Fruit fly (Drosophila melanogaster): ENCODE data around the gene Prx4.
A peak's percentile ranks its signal among the peaks of the same experiment; 100 is the strongest.

Gene Prx4

DNA sequence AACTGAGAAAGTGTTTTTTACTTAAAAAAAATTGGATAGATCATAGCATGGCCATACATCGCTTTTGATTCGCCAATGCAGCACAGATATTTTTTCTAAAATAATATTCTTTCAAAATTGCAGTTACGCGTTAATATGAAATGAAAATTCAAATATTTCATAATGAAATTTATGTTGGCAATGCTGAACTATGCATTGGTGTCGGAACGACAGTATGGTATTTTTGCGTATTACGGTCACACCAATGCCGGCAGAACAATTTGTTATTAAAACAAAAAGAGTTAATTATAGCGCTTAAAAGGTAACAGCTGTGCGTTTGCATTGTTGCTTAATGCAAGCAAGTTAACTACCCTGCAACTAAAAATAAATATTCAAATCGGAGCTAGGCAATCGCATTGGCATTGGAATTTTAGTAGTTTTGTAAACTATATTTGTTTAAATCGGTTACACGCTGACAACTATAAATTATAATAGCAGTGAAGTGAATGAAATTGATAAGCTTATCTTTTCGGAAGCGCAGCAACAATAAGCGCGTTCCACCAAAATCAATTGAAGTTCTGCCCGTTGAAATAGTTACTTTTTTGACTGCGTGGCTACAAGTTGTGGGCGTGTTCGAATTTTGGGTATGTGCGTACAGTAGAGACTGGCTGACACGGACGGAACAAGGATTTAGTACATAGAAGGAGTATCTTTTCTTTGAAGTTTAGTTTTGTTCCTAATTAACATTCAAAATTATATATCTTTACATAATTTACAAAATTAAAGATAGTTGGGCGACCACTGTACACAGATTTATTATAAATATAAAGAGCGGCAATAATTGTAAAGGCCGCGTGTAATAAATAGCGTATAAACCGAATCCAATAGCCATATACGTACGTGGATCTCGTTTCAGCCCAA is at the start of gene Prx4:
TSS of gene Prx4 (plus strand) at position 210 of the 900 bp plus-strand sequence.
- peak; percentile 82 for TF ChIP-seq noc (tag; optimal IDR thresholded peaks at IDR 0.05)

DNA sequence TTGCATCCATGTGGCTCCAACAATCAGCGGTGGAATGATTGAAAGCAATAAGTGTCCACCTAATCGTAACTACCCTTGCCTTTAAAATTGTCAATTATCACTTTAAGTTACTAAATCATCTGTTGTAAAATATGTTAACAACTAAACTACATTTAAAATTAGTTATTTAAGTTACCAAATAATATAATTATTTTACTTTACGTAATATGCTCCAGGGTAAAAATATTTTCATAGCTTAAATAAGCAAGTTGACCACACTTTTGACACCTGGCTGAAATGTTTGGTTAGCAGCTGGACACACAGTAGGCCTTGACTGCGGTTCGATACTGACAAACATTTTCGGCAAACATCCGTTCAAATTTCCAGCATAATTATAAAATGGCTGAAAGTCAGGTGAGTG is 47.3 kb upstream of the Prx4 start, which contains the start of gene CG2113:
TSS of gene CG2113 (plus strand) at position 301 of the 400 bp plus-strand sequence.
- no peak for TF ChIP-seq noc (tag; optimal IDR thresholded peaks at IDR 0.05)

DNA sequence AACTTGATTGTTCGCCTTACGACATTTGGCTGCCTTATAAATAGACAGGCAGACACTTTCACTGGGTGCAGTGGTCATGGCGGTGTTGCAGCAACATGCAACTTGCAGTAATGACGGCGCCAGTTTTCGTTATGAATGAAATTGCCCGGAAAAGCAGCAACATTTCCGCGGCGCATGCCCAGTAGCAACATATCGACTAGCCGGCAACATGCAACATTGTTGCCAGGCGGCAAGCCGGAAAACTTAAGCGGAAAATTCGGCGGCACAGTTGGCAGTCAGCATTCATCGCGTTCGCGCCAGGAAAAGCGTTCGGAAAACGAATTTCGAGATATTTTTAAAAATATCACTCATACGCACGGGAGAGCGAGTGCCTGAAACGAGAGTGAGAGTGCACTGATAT is 40.7 kb upstream of the Prx4 start, which contains the start of gene FMRFaR:
TSS of gene FMRFaR (plus strand) at position 272 of the 400 bp plus-strand sequence.
- TF ChIP-seq noc (tag; optimal IDR thresholded peaks at IDR 0.05) = no peak

DNA sequence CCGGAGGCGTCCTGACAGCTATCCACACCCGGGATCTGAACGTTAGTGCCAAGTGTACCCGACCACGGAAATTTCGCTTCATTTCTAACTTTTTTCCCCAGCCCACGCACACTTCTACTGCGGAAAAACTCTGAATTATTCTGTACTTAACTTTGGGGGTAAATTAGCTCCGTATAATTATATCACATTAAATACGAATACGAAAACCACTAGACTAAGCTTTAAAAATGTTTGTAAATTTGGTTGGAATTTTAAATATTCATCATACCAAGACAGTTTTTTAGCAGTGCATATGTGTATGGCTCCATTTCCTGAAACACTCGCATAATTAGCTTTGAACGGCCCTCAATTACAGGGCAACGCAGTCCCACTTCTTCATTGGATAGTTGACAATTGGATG is 28.7 kb upstream of the Prx4 start:
- no peak for TF ChIP-seq noc (tag; optimal IDR thresholded peaks at IDR 0.05)

DNA sequence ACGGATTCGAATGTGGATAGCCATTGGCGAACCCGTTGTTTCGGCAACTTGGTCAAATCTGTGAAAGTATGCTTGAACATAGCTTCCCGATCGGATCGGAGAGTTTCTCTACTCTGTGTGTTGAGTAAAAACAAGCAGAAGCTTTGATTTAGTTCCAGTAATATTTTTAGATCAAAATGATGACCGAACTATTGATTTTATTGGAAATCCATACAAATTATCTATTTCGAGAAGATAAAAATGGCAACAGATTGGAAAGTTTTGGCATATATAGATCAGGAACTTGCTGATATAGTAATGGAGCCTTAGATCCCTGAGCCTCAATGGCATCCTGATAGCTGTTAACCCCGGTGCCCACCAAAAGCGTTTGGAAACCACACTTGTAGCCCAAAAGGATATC is 26.2 kb upstream of the Prx4 start, which contains the start of gene CG32488:
TSS of gene CG32488 (minus strand) at position 101 of the 400 bp plus-strand sequence.
- TF ChIP-seq noc (tag; optimal IDR thresholded peaks at IDR 0.05) = no peak

DNA sequence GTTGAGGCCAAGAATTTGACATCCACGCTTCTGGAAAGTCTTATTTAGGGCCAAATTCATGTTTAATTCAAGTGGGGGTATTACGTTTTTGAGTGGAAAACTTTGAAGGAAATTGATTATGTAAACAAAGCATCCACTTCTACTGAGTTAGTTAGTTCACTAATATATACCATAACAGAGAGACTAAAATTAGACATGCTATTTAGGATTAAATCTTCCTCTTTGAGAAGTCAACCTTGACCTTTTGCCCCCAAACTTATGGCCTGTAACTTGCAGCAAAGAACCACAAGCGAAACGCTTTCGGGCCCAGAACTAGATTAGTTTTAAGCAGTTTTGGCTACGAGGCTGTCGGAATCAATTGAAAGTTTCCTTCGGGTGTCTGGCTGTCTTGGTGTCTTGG is 25.0 kb upstream of the Prx4 start, which contains the start of gene CG32487:
TSS of gene CG32487 (minus strand) at position 101 of the 400 bp plus-strand sequence.
- TF ChIP-seq noc (tag; optimal IDR thresholded peaks at IDR 0.05) = no peak

DNA sequence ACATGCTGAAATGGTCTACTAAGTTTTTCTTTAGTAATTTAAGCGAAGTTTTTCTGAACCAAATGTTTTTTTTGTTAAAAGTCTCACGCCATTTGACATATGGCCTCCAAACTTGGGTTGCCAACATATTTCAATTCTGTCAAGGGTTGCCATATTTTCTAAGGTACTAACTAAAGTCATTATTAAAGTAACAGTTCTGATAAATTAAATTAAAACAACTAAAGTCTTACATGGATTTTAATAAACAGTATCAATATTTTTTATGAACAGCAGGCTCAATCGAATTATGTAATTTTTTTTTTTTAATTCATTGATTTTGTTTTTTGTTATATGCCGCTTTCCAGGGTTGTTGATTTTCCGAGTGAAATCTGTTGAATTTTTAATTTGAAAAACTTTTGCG is 15.7 kb upstream of the Prx4 start, which contains the start of gene aly:
TSS of gene aly (minus strand) at position 101 of the 400 bp plus-strand sequence.
- no peak for TF ChIP-seq noc (tag; optimal IDR thresholded peaks at IDR 0.05)

DNA sequence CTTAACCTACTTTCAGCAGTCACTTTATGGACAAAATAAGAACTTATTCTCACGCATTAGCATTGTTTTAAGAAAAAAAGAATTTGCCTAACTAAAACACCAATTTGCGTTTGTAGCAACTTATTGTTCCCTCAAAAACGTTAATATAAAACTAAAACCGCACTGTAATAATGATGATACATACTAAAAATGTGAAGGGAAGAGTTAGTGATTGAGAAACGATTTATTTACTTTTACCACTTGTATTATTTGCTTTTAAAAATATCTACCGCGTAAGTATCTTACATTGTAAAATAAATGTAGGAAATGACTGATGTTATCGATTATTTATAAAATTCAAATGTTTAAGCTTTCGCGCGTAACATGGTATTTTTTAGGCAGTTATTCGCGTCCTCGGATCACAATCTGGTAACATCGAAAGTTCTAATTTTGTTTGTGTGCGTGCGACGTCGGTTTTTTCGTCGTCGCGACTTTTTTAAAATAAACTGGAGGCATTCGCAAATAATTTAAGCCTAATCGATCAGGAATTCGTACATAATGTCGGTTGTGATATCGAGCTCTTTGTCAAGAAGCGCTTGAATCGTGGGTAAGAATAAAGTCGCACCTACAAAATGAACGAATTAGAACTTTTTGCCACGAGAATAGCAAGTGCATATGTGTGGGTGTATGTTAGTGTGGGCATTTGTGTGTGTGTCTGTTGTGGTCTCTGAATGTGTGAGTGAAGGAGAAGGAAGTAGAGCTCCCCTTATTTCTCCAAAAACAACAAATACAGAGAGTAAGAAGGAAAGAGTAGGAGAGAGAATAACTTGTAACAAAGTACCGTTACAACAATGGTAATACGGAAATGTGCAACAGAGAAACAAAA is 7.1 kb upstream of the Prx4 start, which contains the start of gene CG2162:
TSS of gene CG2162 (plus strand) at position 418 of the 865 bp plus-strand sequence.
- no peak for TF ChIP-seq noc (tag; optimal IDR thresholded peaks at IDR 0.05)

DNA sequence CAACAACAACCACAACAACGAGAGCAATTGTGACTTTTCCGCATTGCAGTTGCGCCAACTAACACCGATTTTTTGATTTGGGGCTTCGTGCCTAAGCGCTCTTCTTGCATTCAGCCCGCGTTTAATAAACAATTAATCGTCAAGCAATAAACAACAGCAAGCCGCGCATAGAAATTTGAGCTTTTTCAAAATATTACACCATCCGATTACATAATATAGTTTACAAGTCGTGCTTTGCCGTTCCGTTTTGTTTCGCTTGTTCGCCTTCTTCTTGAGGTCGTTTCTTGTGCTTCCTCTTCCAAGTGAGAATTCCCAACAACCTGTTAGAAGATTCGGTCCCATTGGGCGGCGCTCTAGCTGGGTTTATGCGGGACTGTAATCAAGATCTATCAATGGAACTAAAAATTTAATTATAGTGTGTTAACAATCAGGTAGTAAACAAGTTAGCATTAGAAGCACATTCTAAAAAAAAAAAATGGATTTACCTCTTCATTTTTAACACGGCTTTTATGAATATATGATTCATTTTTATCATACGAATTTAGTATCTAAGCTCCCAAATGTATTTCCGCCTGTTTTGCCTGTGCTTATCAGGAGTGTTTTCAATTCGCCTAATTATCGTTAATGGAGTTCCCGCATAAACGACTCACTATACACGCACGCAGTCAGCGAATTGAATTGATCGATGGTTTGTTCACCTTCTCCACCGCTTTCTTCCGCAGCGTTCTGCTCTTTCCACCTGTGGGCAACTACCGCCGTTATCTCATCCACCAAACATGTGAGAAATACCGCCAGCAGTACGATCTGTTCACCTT is 6.2 kb upstream of the Prx4 start:
- TF ChIP-seq noc (tag; optimal IDR thresholded peaks at IDR 0.05) = peak; percentile 95

DNA sequence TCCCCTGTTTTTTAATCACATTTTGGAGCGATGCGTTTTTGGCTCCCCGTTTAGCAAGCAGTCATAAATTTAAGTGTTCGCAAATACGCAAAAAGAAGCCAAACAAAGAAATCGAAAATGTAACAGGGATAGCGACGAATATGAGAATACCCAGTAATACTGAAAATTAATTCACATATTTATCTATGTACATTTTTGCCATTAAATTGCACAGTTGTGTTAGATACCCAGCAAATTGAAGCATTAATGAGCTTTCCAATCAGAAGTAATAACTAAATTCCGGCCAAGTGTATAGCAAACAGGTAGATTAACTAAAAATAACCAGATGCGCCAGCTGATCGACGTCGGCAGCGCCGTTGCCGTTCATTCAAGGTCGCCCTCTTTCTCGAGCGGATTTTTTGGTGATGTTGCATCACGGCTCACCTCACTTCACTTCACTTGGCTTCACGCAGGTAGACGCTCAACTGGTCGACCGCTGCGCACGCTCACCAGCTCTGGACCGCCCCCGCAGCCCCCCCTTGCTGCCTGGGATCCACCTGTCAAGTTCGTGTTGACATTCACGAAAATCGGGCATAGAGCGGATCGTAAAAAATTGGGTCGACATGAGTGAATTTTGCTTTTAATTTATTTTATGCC is 5.1 kb upstream of the Prx4 start:
- no peak for TF ChIP-seq noc (tag; optimal IDR thresholded peaks at IDR 0.05)

DNA sequence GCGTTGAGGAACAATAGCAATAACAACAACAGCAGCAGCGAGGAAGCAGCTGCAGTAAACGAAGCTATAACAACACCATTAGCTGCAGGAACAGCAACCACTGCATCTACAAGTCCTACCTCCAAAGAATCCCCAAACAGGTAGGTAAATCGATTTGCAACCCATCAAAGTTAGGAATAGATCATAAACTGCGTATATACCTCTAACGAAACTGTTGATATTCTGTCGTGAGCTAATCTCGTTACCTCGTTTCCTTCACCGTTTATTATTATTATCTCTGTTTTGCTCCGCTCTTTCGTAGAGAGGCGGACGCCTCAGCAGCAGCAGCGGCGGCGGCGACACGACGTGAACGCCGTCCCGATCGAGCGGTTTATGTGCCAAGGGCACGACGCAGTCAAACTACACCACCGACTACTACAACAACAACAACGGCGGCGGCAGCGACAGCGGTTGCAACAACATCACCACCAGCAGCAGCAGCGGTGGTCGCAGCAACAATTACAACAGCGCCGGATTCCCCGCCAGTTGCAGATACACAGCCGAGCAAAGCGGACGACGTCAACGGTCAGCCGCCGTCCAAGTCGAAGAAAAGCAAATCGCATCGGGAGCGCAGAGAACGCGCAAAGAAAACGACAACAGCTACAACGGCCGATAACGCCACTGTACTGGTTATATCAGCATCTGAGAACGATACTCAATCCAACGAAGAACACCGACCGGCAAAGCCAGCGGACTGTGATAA is 4.2 kb upstream of the Prx4 start:
- peak; percentile 22 for TF ChIP-seq noc (tag; optimal IDR thresholded peaks at IDR 0.05)

DNA sequence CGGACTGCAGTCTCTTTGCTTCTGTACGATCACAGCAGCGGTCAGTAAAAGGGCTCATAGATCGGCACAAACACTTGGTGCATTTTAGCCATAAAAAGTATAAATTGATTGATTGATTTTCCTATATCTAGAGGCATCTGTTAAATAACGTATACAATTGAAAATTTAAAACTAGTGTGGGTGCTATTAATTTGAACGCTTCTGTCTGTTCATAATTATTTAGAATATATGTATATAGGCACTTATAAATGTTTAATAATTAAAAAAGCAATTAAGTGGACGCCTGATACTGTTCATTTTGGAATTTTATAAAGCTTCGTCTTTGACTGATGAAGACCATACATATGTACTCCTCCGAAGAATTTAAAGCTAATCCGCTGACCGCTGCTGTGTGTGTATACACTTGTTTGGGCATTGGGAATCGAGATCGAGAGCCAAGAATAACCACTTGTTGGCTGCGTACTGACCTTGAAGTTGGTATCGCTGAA is 3.1 kb downstream of the Prx4 start:
- peak; percentile 73 for TF ChIP-seq noc (tag; optimal IDR thresholded peaks at IDR 0.05)

DNA sequence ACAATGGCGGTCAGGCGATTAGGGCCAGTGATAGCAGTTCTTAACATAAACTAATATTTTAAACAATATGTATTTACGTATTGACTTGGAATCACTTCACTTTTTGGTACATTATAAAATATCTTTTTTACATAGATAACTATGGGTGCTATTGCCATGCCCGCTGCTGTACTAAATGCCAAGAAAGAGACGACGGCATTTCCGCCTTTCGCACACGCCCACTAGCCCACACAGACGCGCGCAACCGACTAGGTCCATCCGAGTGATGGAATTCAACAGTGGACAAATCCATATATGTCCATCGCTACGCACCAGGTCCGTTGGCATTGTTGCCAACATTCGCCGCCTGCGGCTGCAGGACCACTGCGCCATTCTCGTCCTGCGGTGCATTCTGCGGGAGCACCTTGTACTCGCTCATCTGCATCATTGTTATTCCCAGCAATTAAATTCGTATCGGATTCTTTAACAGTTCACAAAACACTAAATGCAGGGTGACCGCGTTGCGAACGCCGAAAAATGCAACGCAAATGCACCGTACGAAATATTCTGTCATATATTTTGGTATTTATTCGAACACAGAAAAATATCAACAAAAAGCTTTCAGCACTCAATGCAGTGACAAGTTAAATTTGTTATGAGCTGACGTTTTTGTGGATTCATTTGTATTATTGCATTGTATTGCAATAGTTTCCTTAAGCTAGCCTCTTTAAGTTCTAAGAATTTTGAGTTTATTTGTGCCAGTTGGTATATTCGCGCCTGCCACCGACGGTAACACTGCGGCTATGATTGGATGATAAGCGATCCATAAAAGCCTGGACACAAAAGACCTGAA is 4.4 kb downstream of the Prx4 start, which contains the start of the genes scramb2 and Sk2:
TSS of gene scramb2 (minus strand) at position 488 of the 832 bp plus-strand sequence.
TSS of gene Sk2 (plus strand) at position 763 of the 832 bp plus-strand sequence.
- peak; percentile 93 for TF ChIP-seq noc (tag; optimal IDR thresholded peaks at IDR 0.05)
